Worm (Caenorhabditis elegans) whole organism, L3 larva: ENCODE data around the gene C06G1.1.

Experiments
- R02D3.7 ChIP-seq: fragments of 150-350 bp; optimal IDR thresholded peaks from 2 replicates; lab custom pipeline; 2014; ENCODE audit warnings: missing biosample characterization, missing genetic modification characterization
- ZK546.5 ChIP-seq: sonication (generic microtip); optimal IDR thresholded peaks from 2 replicates; lab custom pipeline; 2017; ENCODE audit warnings: missing biosample characterization, missing genetic modification characterization
- aly-2 ChIP-seq: fragments of 150-350 bp; optimal IDR thresholded peaks from 2 replicates; lab custom pipeline; 2014; ENCODE audit warnings: missing biosample characterization, missing genetic modification characterization
- ama-1 ChIP-seq: fragments of 150-350 bp; optimal IDR thresholded peaks from 2 replicates; lab custom pipeline; 2018
- ceh-16 ChIP-seq: sonication (generic microtip); optimal IDR thresholded peaks from 2 replicates; lab custom pipeline; 2017; ENCODE audit warnings: missing biosample characterization, missing genetic modification characterization
- ceh-28 ChIP-seq: fragments of 150-350 bp; optimal IDR thresholded peaks from 2 replicates; lab custom pipeline; 2014; ENCODE audit warnings: missing biosample characterization, missing genetic modification reagents, missing genetic modification characterization
- ceh-82 ChIP-seq: fragments of 150-350 bp; optimal IDR thresholded peaks from 2 replicates; lab custom pipeline; 2014; ENCODE audit warnings: missing biosample characterization, missing genetic modification characterization
- ceh-9 ChIP-seq: sonication (generic microtip); optimal IDR thresholded peaks from 2 replicates; lab custom pipeline; 2018; ENCODE audit warnings: missing biosample characterization, missing genetic modification characterization
- daf-12 ChIP-seq: fragments of 150-350 bp; optimal IDR thresholded peaks from 2 replicates; lab custom pipeline; 2014; ENCODE audit warnings: missing biosample characterization, missing genetic modification reagents, missing genetic modification characterization
- egl-27 ChIP-seq: sonication (generic microtip); optimal IDR thresholded peaks from 4 replicates; lab custom pipeline; 2017; ENCODE audit warnings: missing biosample characterization, missing genetic modification reagents, missing genetic modification characterization
- egl-5 ChIP-seq: fragments of 150-350 bp; optimal IDR thresholded peaks from 2 replicates; lab custom pipeline; 2017; ENCODE audit warnings: missing biosample characterization, missing genetic modification reagents, missing genetic modification characterization, inconsistent platforms
- elt-1 ChIP-seq: fragments of 150-350 bp; optimal IDR thresholded peaks from 2 replicates; lab custom pipeline; 2014; ENCODE audit warnings: missing biosample characterization, missing genetic modification characterization
- elt-2 ChIP-seq: sonication (generic microtip); optimal IDR thresholded peaks from 2 replicates; lab custom pipeline; 2016; ENCODE audit warnings: missing genetic modification reagents, mild to moderate bottlenecking, missing genetic modification characterization, missing compliant biosample characterization
- elt-3 ChIP-seq, 3 experiments: fragments of 150-350 bp in 1 of 3; sonication (generic microtip) in 2 of 3; optimal IDR thresholded peaks; 2 replicates in 2 of 3; 4 replicates in 1 of 3; lab custom pipeline; 2014 to 2017; ENCODE audit warnings: missing biosample characterization in 3 of 3, missing genetic modification characterization in 3 of 3
- eor-1 ChIP-seq, 2 experiments: fragments of 150-350 bp; optimal IDR thresholded peaks; 2 replicates each; lab custom pipeline; 2014 to 2018; ENCODE audit warnings: missing biosample characterization in 2 of 2, missing genetic modification characterization in 2 of 2
- fkh-10 ChIP-seq: sonication (generic microtip); optimal IDR thresholded peaks from 2 replicates; lab custom pipeline; 2017; ENCODE audit warnings: missing biosample characterization, missing genetic modification reagents, missing genetic modification characterization
- fkh-2 ChIP-seq: fragments of 150-350 bp; optimal IDR thresholded peaks from 2 replicates; lab custom pipeline; 2014; ENCODE audit warnings: missing biosample characterization, missing genetic modification reagents, missing genetic modification characterization
- fos-1 ChIP-seq: fragments of 150-350 bp; optimal IDR thresholded peaks from 2 replicates; lab custom pipeline; 2014; ENCODE audit warnings: missing biosample characterization, missing genetic modification characterization
- hmg-11 ChIP-seq: sonication (generic microtip); optimal IDR thresholded peaks from 2 replicates; lab custom pipeline; 2016; ENCODE audit warnings: missing genetic modification characterization, missing compliant biosample characterization
- jun-1 ChIP-seq: fragments of 150-350 bp; optimal IDR thresholded peaks from 2 replicates; lab custom pipeline; 2014; ENCODE audit warnings: missing biosample characterization, missing genetic modification reagents, missing genetic modification characterization
- lin-15B ChIP-seq: fragments of 150-350 bp; optimal IDR thresholded peaks from 2 replicates; lab custom pipeline; 2014; ENCODE audit warnings: missing biosample characterization, missing genetic modification characterization
- lin-39 ChIP-seq: fragments of 150-350 bp; optimal IDR thresholded peaks from 2 replicates; lab custom pipeline; 2018; ENCODE audit warnings: missing biosample characterization, missing genetic modification reagents, missing genetic modification characterization
- lsy-12 ChIP-seq: sonication (generic microtip); optimal IDR thresholded peaks from 2 replicates; lab custom pipeline; 2016; ENCODE audit warnings: mild to moderate bottlenecking, missing genetic modification characterization, missing compliant biosample characterization
- mdl-1 ChIP-seq: fragments of 150-350 bp; optimal IDR thresholded peaks from 2 replicates; lab custom pipeline; 2014; ENCODE audit warnings: missing biosample characterization, missing genetic modification characterization
- mml-1 ChIP-seq: fragments of 150-350 bp; sonication (generic microtip); optimal IDR thresholded peaks from 3 replicates; lab custom pipeline; 2014; ENCODE audit warnings: missing biosample characterization, missing genetic modification characterization
- nfya-1 ChIP-seq: sonication (generic microtip); optimal IDR thresholded peaks from 2 replicates; lab custom pipeline; 2017; ENCODE audit warnings: missing genetic modification characterization, mild to moderate bottlenecking, missing compliant biosample characterization, antibody characterized with exemption, moderate library complexity; ENCODE audit not compliant: insufficient read depth
- nhr-11 ChIP-seq: fragments of 150-350 bp; optimal IDR thresholded peaks from 2 replicates; lab custom pipeline; 2014; ENCODE audit warnings: missing biosample characterization, missing genetic modification characterization
- nhr-12 ChIP-seq: fragments of 150-350 bp; optimal IDR thresholded peaks from 2 replicates; lab custom pipeline; 2014; ENCODE audit warnings: missing biosample characterization, missing genetic modification characterization
- nhr-23 ChIP-seq: fragments of 150-350 bp; optimal IDR thresholded peaks from 2 replicates; lab custom pipeline; 2014; ENCODE audit warnings: missing biosample characterization, missing genetic modification reagents, missing genetic modification characterization
- nhr-237 ChIP-seq: fragments of 150-350 bp; optimal IDR thresholded peaks from 2 replicates; lab custom pipeline; 2014; ENCODE audit warnings: missing biosample characterization, missing genetic modification characterization
- nhr-25 ChIP-seq: sonication (generic microtip); optimal IDR thresholded peaks from 2 replicates; lab custom pipeline; 2017; ENCODE audit warnings: missing biosample characterization, missing genetic modification characterization
- nhr-28 ChIP-seq: fragments of 150-350 bp; optimal IDR thresholded peaks from 2 replicates; lab custom pipeline; 2014; ENCODE audit warnings: missing biosample characterization, missing genetic modification characterization
- nhr-43 ChIP-seq: sonication (generic microtip); optimal IDR thresholded peaks from 2 replicates; lab custom pipeline; 2016; ENCODE audit warnings: mild to moderate bottlenecking, missing genetic modification characterization, missing compliant biosample characterization; ENCODE audit not compliant: poor library complexity, severe bottlenecking
- nhr-67 ChIP-seq: fragments of 150-350 bp; optimal IDR thresholded peaks from 2 replicates; lab custom pipeline; 2014; ENCODE audit warnings: missing biosample characterization, missing genetic modification characterization
- nhr-76 ChIP-seq: fragments of 150-350 bp; sonication (generic microtip); optimal IDR thresholded peaks from 5 replicates; lab custom pipeline; 2014; ENCODE audit warnings: missing biosample characterization, missing genetic modification characterization
- nhr-77 ChIP-seq: fragments of 150-350 bp; optimal IDR thresholded peaks from 2 replicates; lab custom pipeline; 2014; ENCODE audit warnings: missing biosample characterization, missing genetic modification characterization
- pha-4 ChIP-seq: fragments of 150-350 bp; optimal IDR thresholded peaks from 2 replicates; lab custom pipeline; 2014; ENCODE audit warnings: missing biosample characterization, missing genetic modification reagents, missing genetic modification characterization
- pqm-1 ChIP-seq: fragments of 150-350 bp; optimal IDR thresholded peaks from 2 replicates; lab custom pipeline; 2017; ENCODE audit warnings: missing biosample characterization, missing genetic modification characterization, inconsistent platforms
- sea-2 ChIP-seq: fragments of 150-350 bp; sonication (generic microtip); optimal IDR thresholded peaks from 4 replicates; lab custom pipeline; 2014; ENCODE audit warnings: missing biosample characterization, missing genetic modification reagents, missing genetic modification characterization
- skn-1 ChIP-seq: fragments of 150-350 bp; optimal IDR thresholded peaks from 2 replicates; lab custom pipeline; 2014; ENCODE audit warnings: missing biosample characterization, missing genetic modification characterization
- snpc-4 ChIP-seq: fragments of 150-350 bp; optimal IDR thresholded peaks from 2 replicates; lab custom pipeline; 2014; ENCODE audit warnings: missing biosample characterization, missing genetic modification characterization
- tbx-2 ChIP-seq: sonication (generic microtip); optimal IDR thresholded peaks from 2 replicates; lab custom pipeline; 2016; ENCODE audit warnings: mild to moderate bottlenecking, missing genetic modification characterization, missing compliant biosample characterization
- unc-39 ChIP-seq: sonication (generic microtip); optimal IDR thresholded peaks from 4 replicates; lab custom pipeline; 2017; ENCODE audit warnings: missing biosample characterization, missing genetic modification characterization
- unc-62 ChIP-seq: fragments of 150-350 bp; sonication (generic microtip); optimal IDR thresholded peaks from 4 replicates; lab custom pipeline; 2014; ENCODE audit warnings: missing biosample characterization, missing genetic modification reagents, missing genetic modification characterization
- zag-1 ChIP-seq: fragments of 150-350 bp; optimal IDR thresholded peaks from 2 replicates; lab custom pipeline; 2014; ENCODE audit warnings: missing biosample characterization, missing genetic modification characterization
- ztf-11 ChIP-seq: fragments of 150-350 bp; optimal IDR thresholded peaks from 2 replicates; lab custom pipeline; 2014; ENCODE audit warnings: missing biosample characterization, missing genetic modification characterization
- ztf-4 ChIP-seq: fragments of 150-350 bp; optimal IDR thresholded peaks from 2 replicates; lab custom pipeline; 2014; ENCODE audit warnings: missing biosample characterization, missing genetic modification characterization

C06G1.1 gene

DNA sequence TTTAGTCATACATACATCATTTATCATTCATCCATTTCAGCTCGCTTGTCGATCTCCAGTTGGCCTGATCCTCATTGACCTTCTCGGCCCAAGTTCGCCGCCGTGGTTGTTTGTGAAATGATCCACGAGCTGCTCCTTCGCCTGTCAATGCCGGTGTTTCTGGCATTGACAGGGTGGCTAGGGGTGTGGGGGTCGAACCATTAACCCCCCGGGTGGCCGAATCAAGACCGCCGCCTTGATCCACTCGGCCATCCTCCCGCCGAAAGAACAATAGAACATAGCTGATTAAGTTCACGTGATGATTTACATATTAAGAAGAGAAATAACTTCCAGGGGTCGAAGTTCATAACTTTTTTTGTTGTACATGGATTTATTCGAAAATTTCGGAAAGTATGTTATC, 30.7 kb upstream of the C06G1.1 start, which contains the start of gene F59C12.4:
F59C12.4 (minus strand) TSS at position 166 of the 400 bp plus-strand sequence.
- TF ChIP-seq fos-1 (tag; lab: Kevin White, UChicago) (no peak), lsy-12 (tag; lab: Kevin White, UChicago) (no peak), ama-1 (lab: Kevin White, UChicago) (no peak), lin-15B (tag; lab: Kevin White, UChicago) (no peak), ceh-9 (tag; lab: Kevin White, UChicago) (no peak)
- TF ChIP-seq, all 47 proteins: peak for 0

DNA sequence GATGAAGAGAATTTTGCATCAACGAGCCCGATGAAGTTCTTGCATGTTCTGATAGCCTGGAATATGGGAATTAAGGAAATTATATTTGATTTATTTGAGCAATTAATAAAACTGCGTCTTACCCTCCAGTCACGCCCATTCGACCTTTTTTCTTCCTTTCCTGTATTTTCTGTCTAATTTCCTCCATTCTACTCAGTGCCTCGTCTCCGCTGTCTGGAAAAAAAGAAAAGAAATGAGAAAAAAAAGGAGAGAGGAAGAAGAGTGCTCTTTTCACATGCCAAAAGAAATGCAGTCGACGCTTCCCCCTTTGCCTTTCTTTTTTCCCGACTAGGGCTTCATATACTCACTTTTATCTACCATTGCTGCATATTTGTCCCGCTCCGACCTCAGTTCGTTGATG, 29.1 kb upstream of the C06G1.1 start:
- TF ChIP-seq ZK546.5 (tag; lab: Kevin White, UChicago) (no peak), ceh-16 (tag; lab: Kevin White, UChicago) (no peak), elt-1 (tag; lab: Kevin White, UChicago) (no peak), pha-4 (tag; lab: Kevin White, UChicago) (no peak), fkh-10 (GFP tag; lab: Kevin White, UChicago) (no peak), aly-2 (tag; lab: Kevin White, UChicago) (no peak), nhr-67 (tag; lab: Kevin White, UChicago) (no peak), mml-1 (tag; lab: Kevin White, UChicago) (no peak), daf-12 (no peak), hmg-11 (tag; lab: Kevin White, UChicago) (no peak), ceh-28 (tag; lab: Kevin White, UChicago) (no peak), skn-1 (no peak), fos-1 (tag; lab: Kevin White, UChicago) (no peak), egl-27 (no peak), elt-2 (tag; lab: Kevin White, UChicago) (no peak), lin-15B (tag; lab: Kevin White, UChicago) (no peak)

DNA sequence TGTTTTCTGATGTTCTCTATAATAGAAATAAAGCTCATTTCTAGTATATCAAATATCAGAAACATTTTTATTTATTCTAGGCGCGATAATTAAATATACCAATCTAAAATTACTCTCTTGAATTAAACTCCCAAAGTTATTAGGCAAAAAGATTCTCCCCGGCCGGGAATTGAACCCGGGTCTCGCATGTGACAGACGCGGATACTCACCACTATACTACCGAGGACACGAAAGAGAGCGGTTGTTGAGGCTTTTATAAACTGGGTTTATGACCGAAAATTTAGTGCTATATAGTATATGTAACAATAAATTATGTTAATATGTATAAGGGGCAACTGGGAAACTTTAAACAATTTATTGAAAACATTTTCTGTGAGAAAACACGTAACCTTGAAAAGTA, 28.6 kb upstream of the C06G1.1 start:
- TF ChIP-seq nhr-11 (no peak), unc-39 (tag; lab: Kevin White, UChicago) (no peak), nhr-12 (tag; lab: Kevin White, UChicago) (no peak), elt-3 (tag; optimal IDR thresholded peaks at IDR 0.05; lab: Kevin White, UChicago) (no peak), daf-12 (no peak), snpc-4 (tag; lab: Kevin White, UChicago) (no peak), pqm-1 (peak; percentile 20), ceh-9 (tag; lab: Kevin White, UChicago) (no peak), jun-1 (no peak), nhr-67 (tag; lab: Kevin White, UChicago) (no peak), unc-62 (GFP tag; lab: Kevin White, UChicago) (no peak), elt-1 (tag; lab: Kevin White, UChicago) (no peak), R02D3.7 (tag; lab: Kevin White, UChicago) (peak; percentile 11), mml-1 (tag; lab: Kevin White, UChicago) (no peak), fkh-10 (GFP tag; lab: Kevin White, UChicago) (no peak), hmg-11 (tag; lab: Kevin White, UChicago) (no peak), tbx-2 (tag; lab: Kevin White, UChicago) (peak; percentile 59), zag-1 (tag; lab: Kevin White, UChicago) (no peak), egl-5 (tag; lab: Kevin White, UChicago) (no peak), pha-4 (tag; lab: Kevin White, UChicago) (peak; percentile 71), eor-1 (tag; optimal IDR thresholded peaks at IDR 0.05; lab: Kevin White, UChicago) (no peak), nhr-237 (tag; lab: Kevin White, UChicago) (no peak), skn-1 (no peak), nhr-77 (tag; lab: Kevin White, UChicago) (no peak), lin-15B (tag; lab: Kevin White, UChicago) (no peak), sea-2 (no peak), ama-1 (lab: Kevin White, UChicago) (no peak), nhr-43 (tag; lab: Kevin White, UChicago) (peak; percentile 54), fkh-2 (tag; lab: Kevin White, UChicago) (no peak), ceh-28 (tag; lab: Kevin White, UChicago) (no peak), nhr-28 (tag; lab: Kevin White, UChicago) (no peak), ceh-16 (tag; lab: Kevin White, UChicago) (no peak), lsy-12 (tag; lab: Kevin White, UChicago) (no peak), fos-1 (tag; lab: Kevin White, UChicago) (no peak), nhr-23 (tag; lab: Kevin White, UChicago) (peak; percentile 46), ztf-4 (tag; lab: Kevin White, UChicago) (peak; percentile 7), lin-39 (tag; lab: Kevin White, UChicago) (no peak), ZK546.5 (tag; lab: Kevin White, UChicago) (no peak), nhr-25 (tag; lab: Kevin White, UChicago) (peak; percentile 18), aly-2 (tag; lab: Kevin White, UChicago) (no peak), elt-2 (tag; lab: Kevin White, UChicago) (peak; percentile 50), ceh-82 (tag; lab: Kevin White, UChicago) (peak; percentile 30), ztf-11 (tag; lab: Kevin White, UChicago) (no peak), egl-27 (no peak), mdl-1 (no peak), nhr-76 (tag; lab: Kevin White, UChicago) (no peak), nfya-1 (tag; lab: Kevin White, UChicago) (peak; percentile 31)
